Worm (Caenorhabditis elegans) whole organism, L1 larva: ENCODE results near the gene daf-12.

ENCODE experiments used
- C04F5.9 ChIP-seq: sonication (generic microtip); optimal IDR thresholded peaks from 2 replicates; lab custom pipeline; 2016; ENCODE audit warnings: missing genetic modification characterization, missing compliant biosample characterization
- C16A3.4 ChIP-seq: fragments of 150-350 bp; optimal IDR thresholded peaks from 2 replicates; lab custom pipeline; 2014; ENCODE audit warnings: missing biosample characterization, missing genetic modification characterization
- C34B4.2 ChIP-seq: sonication (generic microtip); optimal IDR thresholded peaks from 2 replicates; lab custom pipeline; 2017; ENCODE audit warnings: mild to moderate bottlenecking, missing genetic modification characterization, missing compliant biosample characterization
- Y116A8C.19 ChIP-seq: sonication (generic microtip); optimal IDR thresholded peaks from 2 replicates; lab custom pipeline; 2016; ENCODE audit warnings: missing compliant biosample characterization, missing genetic modification characterization, borderline replicate concordance
- ama-1 ChIP-seq: fragments of 150-350 bp; optimal IDR thresholded peaks from 2 replicates; lab custom pipeline; 2014
- ceh-63 ChIP-seq: fragments of 200-800 bp; sonication (Bioruptor generic); optimal IDR thresholded peaks from 2 replicates; lab custom pipeline; 2018; ENCODE audit warnings: mild to moderate bottlenecking, missing genetic modification characterization, missing compliant biosample characterization
- ceh-82 ChIP-seq, 3 experiments: fragments of 150-350 bp in 1 of 3; sonication (generic microtip) in 2 of 3; optimal IDR thresholded peaks; 2 replicates each; lab custom pipeline; 2014 to 2017; ENCODE audit warnings: missing biosample characterization in 3 of 3, missing genetic modification characterization in 3 of 3
- dpl-1 ChIP-seq, 3 experiments: fragments of 150-350 bp in 2 of 3; sonication (generic microtip) in 1 of 3; optimal IDR thresholded peaks; 2 replicates each; lab custom pipeline; 2014 to 2017; ENCODE audit warnings: missing biosample characterization in 3 of 3, missing genetic modification characterization in 3 of 3, missing genetic modification reagents in 3 of 3
- dsc-1 ChIP-seq: sonication (generic microtip); optimal IDR thresholded peaks from 2 replicates; lab custom pipeline; 2016; ENCODE audit warnings: mild to moderate bottlenecking, missing genetic modification characterization, missing compliant biosample characterization
- efl-1 ChIP-seq, 4 experiments: fragments of 150-350 bp; optimal IDR thresholded peaks in 3 of 4; peaks in 1 of 4; 1 replicate in 1 of 4; 2 replicates in 3 of 4; lab custom pipeline; 2014; ENCODE audit warnings: missing biosample characterization in 2 of 4, missing genetic modification characterization in 2 of 4, missing genetic modification reagents in 2 of 4
- efl-3 ChIP-seq: fragments of 200-800 bp; sonication (Bioruptor generic); optimal IDR thresholded peaks from 2 replicates; lab custom pipeline; 2018; ENCODE audit warnings: mild to moderate bottlenecking, missing genetic modification characterization, missing compliant biosample characterization
- ets-5 ChIP-seq: fragments of 200-800 bp; sonication (Bioruptor generic); IDR thresholded peaks from 2 replicates; pipeline ENCODE4 v1.3.6; 2022; ENCODE audit warnings: missing genetic modification characterization, missing compliant biosample characterization
- fkh-10 ChIP-seq: sonication (generic microtip); optimal IDR thresholded peaks from 2 replicates; lab custom pipeline; 2017; ENCODE audit warnings: missing biosample characterization, missing genetic modification reagents, missing genetic modification characterization
- fkh-4 ChIP-seq: sonication (generic microtip); optimal IDR thresholded peaks from 2 replicates; lab custom pipeline; 2016; ENCODE audit warnings: missing compliant biosample characterization, missing genetic modification characterization, borderline replicate concordance
- fkh-8 ChIP-seq: sonication (generic microtip); optimal IDR thresholded peaks from 2 replicates; lab custom pipeline; 2016; ENCODE audit warnings: mild to moderate bottlenecking, missing genetic modification characterization, missing compliant biosample characterization
- irx-1 ChIP-seq: sonication (generic microtip); optimal IDR thresholded peaks from 2 replicates; lab custom pipeline; 2016; ENCODE audit warnings: missing genetic modification characterization, missing compliant biosample characterization
- isw-1 ChIP-seq: fragments of 200-800 bp; sonication (Bioruptor generic); IDR thresholded peaks from 2 replicates; pipeline ENCODE4 v1.3.6; 2022; ENCODE audit warnings: missing genetic modification characterization, missing compliant biosample characterization
- jun-1 ChIP-seq: fragments of 150-350 bp; optimal IDR thresholded peaks from 2 replicates; lab custom pipeline; 2014; ENCODE audit warnings: missing biosample characterization, missing genetic modification reagents, missing genetic modification characterization
- lin-14 ChIP-seq: fragments of 200-800 bp; sonication (Bioruptor generic); optimal IDR thresholded peaks from 2 replicates; lab custom pipeline; 2018; ENCODE audit warnings: mild to moderate bottlenecking, missing genetic modification characterization, moderate library complexity, missing compliant biosample characterization
- lin-15B ChIP-seq: fragments of 150-350 bp; sonication (generic microtip); optimal IDR thresholded peaks from 3 replicates; lab custom pipeline; 2014; ENCODE audit warnings: missing biosample characterization, missing genetic modification characterization
- lin-35 ChIP-seq, 2 experiments: fragments of 150-350 bp; optimal IDR thresholded peaks; 2 replicates each; lab custom pipeline; 2014; ENCODE audit warnings: missing biosample characterization in 2 of 2, missing genetic modification characterization in 2 of 2, missing genetic modification reagents in 2 of 2
- mep-1 ChIP-seq: fragments of 150-350 bp; optimal IDR thresholded peaks from 2 replicates; lab custom pipeline; 2014; ENCODE audit warnings: missing biosample characterization, missing genetic modification characterization
- nhr-11 ChIP-seq: fragments of 150-350 bp; optimal IDR thresholded peaks from 2 replicates; lab custom pipeline; 2014; ENCODE audit warnings: missing biosample characterization, missing genetic modification characterization
- nhr-12 ChIP-seq: sonication (generic microtip); optimal IDR thresholded peaks from 2 replicates; lab custom pipeline; 2017; ENCODE audit warnings: missing biosample characterization, missing genetic modification characterization
- nhr-20 ChIP-seq: sonication (generic microtip); optimal IDR thresholded peaks from 2 replicates; lab custom pipeline; 2016; ENCODE audit warnings: mild to moderate bottlenecking, missing genetic modification characterization, missing compliant biosample characterization
- nhr-237 ChIP-seq: fragments of 150-350 bp; optimal IDR thresholded peaks from 2 replicates; lab custom pipeline; 2014; ENCODE audit warnings: missing biosample characterization, missing genetic modification characterization
- nhr-28 ChIP-seq: fragments of 150-350 bp; optimal IDR thresholded peaks from 2 replicates; lab custom pipeline; 2014; ENCODE audit warnings: missing biosample characterization, missing genetic modification characterization
- nhr-47 ChIP-seq: sonication (generic microtip); optimal IDR thresholded peaks from 2 replicates; lab custom pipeline; 2016; ENCODE audit warnings: mild to moderate bottlenecking, missing genetic modification characterization, moderate library complexity, missing compliant biosample characterization
- nhr-71 ChIP-seq: sonication (generic microtip); optimal IDR thresholded peaks from 2 replicates; lab custom pipeline; 2016; ENCODE audit warnings: mild to moderate bottlenecking, missing genetic modification characterization, moderate library complexity, missing compliant biosample characterization
- nhr-76 ChIP-seq: sonication (generic microtip); optimal IDR thresholded peaks from 2 replicates; lab custom pipeline; 2017; ENCODE audit warnings: missing biosample characterization, missing genetic modification characterization
- nhr-77 ChIP-seq: fragments of 150-350 bp; optimal IDR thresholded peaks from 2 replicates; lab custom pipeline; 2014; ENCODE audit warnings: missing biosample characterization, missing genetic modification characterization
- nhr-85 ChIP-seq: sonication (generic microtip); peaks from one replicate; lab custom pipeline; 2016; ENCODE audit warnings: missing genetic modification characterization, inconsistent platforms, missing compliant biosample characterization
- nhr-90 ChIP-seq: sonication (generic microtip); optimal IDR thresholded peaks from 2 replicates; lab custom pipeline; 2016; ENCODE audit warnings: mild to moderate bottlenecking, missing genetic modification characterization, missing compliant biosample characterization; ENCODE audit not compliant: poor library complexity
- pax-3 ChIP-seq: fragments of 200-800 bp; sonication (Bioruptor generic); optimal IDR thresholded peaks from 2 replicates; lab custom pipeline; 2018; ENCODE audit warnings: mild to moderate bottlenecking, missing genetic modification characterization, moderate library complexity, missing compliant biosample characterization
- skn-1 ChIP-seq: fragments of 150-350 bp; optimal IDR thresholded peaks from 2 replicates; lab custom pipeline; 2014; ENCODE audit warnings: missing biosample characterization, missing genetic modification characterization
- sox-4 ChIP-seq: sonication (generic microtip); optimal IDR thresholded peaks from 2 replicates; lab custom pipeline; 2016; ENCODE audit warnings: missing genetic modification characterization, missing compliant biosample characterization
- sptf-1 ChIP-seq: fragments of 150-350 bp; optimal IDR thresholded peaks from 2 replicates; lab custom pipeline; 2014; ENCODE audit warnings: missing biosample characterization, missing genetic modification characterization
- swsn-7 ChIP-seq: sonication (generic microtip); optimal IDR thresholded peaks from 2 replicates; lab custom pipeline; 2016; ENCODE audit warnings: missing genetic modification characterization, missing compliant biosample characterization
- tbx-2 ChIP-seq: sonication (generic microtip); optimal IDR thresholded peaks from 2 replicates; lab custom pipeline; 2016; ENCODE audit warnings: missing genetic modification characterization, missing compliant biosample characterization
- unc-62 ChIP-seq: fragments of 150-350 bp; optimal IDR thresholded peaks from 2 replicates; lab custom pipeline; 2014; ENCODE audit warnings: missing biosample characterization, missing genetic modification reagents, missing genetic modification characterization
- unc-86 ChIP-seq: sonication (generic microtip); optimal IDR thresholded peaks from 2 replicates; lab custom pipeline; 2016; ENCODE audit warnings: missing genetic modification characterization, missing compliant biosample characterization
- unc-98 ChIP-seq: fragments of 200-800 bp; sonication (Bioruptor generic); IDR thresholded peaks from 2 replicates; pipeline ENCODE4 v1.3.6; 2022; ENCODE audit warnings: missing genetic modification characterization, missing compliant biosample characterization
- vab-15 ChIP-seq: sonication (generic microtip); optimal IDR thresholded peaks from 2 replicates; lab custom pipeline; 2017; ENCODE audit warnings: missing genotype, mild to moderate bottlenecking, missing genetic modification characterization, missing compliant biosample characterization
- xbp-1 ChIP-seq: sonication (generic microtip); optimal IDR thresholded peaks from 2 replicates; lab custom pipeline; 2016; ENCODE audit warnings: missing genetic modification characterization, missing compliant biosample characterization
- zag-1 ChIP-seq: fragments of 150-350 bp; optimal IDR thresholded peaks from 2 replicates; lab custom pipeline; 2014; ENCODE audit warnings: missing biosample characterization, missing genetic modification characterization
- zip-4 ChIP-seq: fragments of 200-800 bp; sonication (Bioruptor generic); optimal IDR thresholded peaks from 2 replicates; lab custom pipeline; 2018; ENCODE audit warnings: mild to moderate bottlenecking, missing genetic modification characterization, moderate library complexity, missing compliant biosample characterization
- ztf-4 ChIP-seq: fragments of 150-350 bp; optimal IDR thresholded peaks from 2 replicates; lab custom pipeline; 2014; ENCODE audit warnings: missing biosample characterization, missing genetic modification characterization

Gene daf-12

ce11 chrX:10674199-10674598 lies 38.5 kb downstream of the daf-12 start, which contains the start of gene F13E6.2:
Gene F13E6.2, minus strand, starts transcription at chrX:10674299.
- TF ChIP-seq C04F5.9 = no peak
- no peak for TF ChIP-seq nhr-11 (tag; lab: Kevin White, UChicago)
- no peak for TF ChIP-seq mep-1 (tag; lab: Kevin White, UChicago)
- TF ChIP-seq nhr-28 (tag; lab: Kevin White, UChicago) = no peak
- TF ChIP-seq unc-62 (GFP tag; lab: Kevin White, UChicago) = no peak
- TF ChIP-seq nhr-76 (tag; lab: Kevin White, UChicago) = no peak
- TF ChIP-seq nhr-237 (tag; lab: Kevin White, UChicago) = no peak
- TF ChIP-seq lin-35 (GFP tag; optimal IDR thresholded peaks at IDR 0.05; lab: Kevin White, UChicago) = no peak
- TF ChIP-seq ceh-63 = no peak
- TF ChIP-seq irx-1 (tag; lab: Kevin White, UChicago) = no peak
- TF ChIP-seq dsc-1 (tag; lab: Kevin White, UChicago) = no peak
- TF ChIP-seq fkh-10 (GFP tag; lab: Kevin White, UChicago) = no peak
- TF ChIP-seq fkh-4 (tag; lab: Kevin White, UChicago) = no peak
- no peak for TF ChIP-seq pax-3
- no peak for TF ChIP-seq unc-86
- TF ChIP-seq ama-1 (lab: Kevin White, UChicago) = no peak
- no peak for TF ChIP-seq jun-1 (tag; lab: Kevin White, UChicago)
- TF ChIP-seq nhr-71 = no peak
- no peak for TF ChIP-seq C16A3.4

- TF ChIP-seq nhr-71 = peak; percentile 55
- no peak for TF ChIP-seq unc-62 (GFP tag; lab: Kevin White, UChicago)
- TF ChIP-seq dpl-1 (GFP tag; optimal IDR thresholded peaks at IDR 0.05; lab: Kevin White, UChicago) = no peak
- peak; percentile 20 for TF ChIP-seq lin-14 (GFP tag; lab: Kevin White, UChicago)
- peak; percentile 8 for TF ChIP-seq ama-1 (lab: Kevin White, UChicago)
- TF ChIP-seq fkh-8 = peak; percentile 70
- no peak for TF ChIP-seq efl-1 (optimal IDR thresholded peaks at IDR 0.05; lab: Kevin White, UChicago)
- TF ChIP-seq efl-1 (GFP tag; optimal IDR thresholded peaks at IDR 0.05 in 1 of 2; lab: Kevin White, UChicago) = peak in 1 of 2 experiments; percentile 37
- peak; percentile 28 for TF ChIP-seq ztf-4 (tag; lab: Kevin White, UChicago)
- peak; percentile 37 for TF ChIP-seq nhr-47 (tag; lab: Kevin White, UChicago)
These were observed 39.7 kb downstream of the daf-12 start for ce11 chrX:10675376-10675775.

- no peak for TF ChIP-seq ceh-82 (tag; optimal IDR thresholded peaks at IDR 0.05; lab: Kevin White, UChicago)
- no peak for TF ChIP-seq tbx-2 (tag; lab: Kevin White, UChicago)
- peak; percentile 70 for TF ChIP-seq nhr-85 (tag; lab: Kevin White, UChicago)
- TF ChIP-seq lin-15B = no peak
- TF ChIP-seq zag-1 (tag; lab: Kevin White, UChicago) = no peak
These were observed 40.2 kb downstream of the daf-12 start for ce11 chrX:10675952-10676351.

DNA sequence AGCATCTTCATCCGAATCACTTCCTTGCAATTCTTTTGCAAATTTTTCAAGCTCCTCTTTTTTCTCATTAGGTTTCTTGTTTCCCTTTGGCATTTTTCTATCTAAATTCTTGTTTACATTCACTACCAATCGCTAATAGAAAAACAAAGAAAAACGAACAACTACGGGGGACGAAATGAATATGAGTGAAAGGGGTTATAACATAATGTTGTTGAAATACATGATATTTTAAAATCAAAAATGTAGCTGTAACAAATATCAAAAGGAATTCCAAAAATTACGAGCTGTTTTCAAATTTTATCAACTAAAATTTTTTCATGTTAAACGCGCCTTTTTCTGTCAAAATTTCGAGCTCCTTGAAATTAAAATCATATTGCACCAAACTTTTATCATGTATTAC lies 41.3 kb downstream of the daf-12 start, which contains the start of gene F13E6.1:
Gene F13E6.1 (minus strand): TSS at position 101 of the 400 bp plus-strand sequence.
- no peak for TF ChIP-seq isw-1
- no peak for TF ChIP-seq vab-15 (tag; lab: Kevin White, UChicago)
- TF ChIP-seq mep-1 (tag; lab: Kevin White, UChicago) = no peak
- no peak for TF ChIP-seq lin-15B
- TF ChIP-seq nhr-28 (tag; lab: Kevin White, UChicago) = no peak
- TF ChIP-seq sox-4 (tag; lab: Kevin White, UChicago) = no peak
- no peak for TF ChIP-seq ceh-63

DNA sequence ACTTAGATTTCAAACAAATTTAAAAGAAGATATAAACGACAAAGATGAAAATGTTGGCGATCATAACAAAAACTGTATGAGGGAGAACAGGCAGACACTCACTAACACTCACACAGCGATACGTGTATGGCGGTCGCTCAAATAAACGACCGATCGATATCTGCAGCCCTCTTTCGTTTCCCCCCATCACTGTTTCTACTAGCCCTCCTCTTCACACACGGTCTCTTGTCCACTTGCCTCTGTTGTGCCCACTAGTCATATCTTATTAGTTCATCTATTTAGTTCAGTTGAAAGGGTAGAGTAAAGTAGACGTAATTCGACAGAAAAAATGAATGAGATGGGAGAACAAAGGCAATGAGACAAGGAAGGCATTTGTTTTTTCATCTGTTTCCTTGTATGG lies 41.8 kb downstream of the daf-12 start:
- TF ChIP-seq swsn-7 (tag; lab: Kevin White, UChicago) (peak; percentile 51), nhr-77 (tag; lab: Kevin White, UChicago) (no peak), sptf-1 (no peak), lin-35 (GFP tag; optimal IDR thresholded peaks at IDR 0.05; lab: Kevin White, UChicago) (peak; percentile 36 to 49), zip-4 (GFP tag; lab: Kevin White, UChicago) (no peak), Y116A8C.19 (tag; lab: Kevin White, UChicago) (no peak), nhr-85 (tag; lab: Kevin White, UChicago) (peak; percentile 93), nhr-90 (tag; lab: Kevin White, UChicago) (peak; percentile 56), unc-98 (GFP tag; lab: Robert Waterston, UW) (no peak), nhr-20 (tag; lab: Kevin White, UChicago) (peak; percentile 81), nhr-12 (tag; lab: Kevin White, UChicago) (no peak), ets-5 (GFP tag; lab: Robert Waterston, UW) (no peak), skn-1 (no peak), C16A3.4 (peak; percentile 48), xbp-1 (tag; lab: Kevin White, UChicago) (peak; percentile 56), jun-1 (tag; lab: Kevin White, UChicago) (no peak), efl-3 (GFP tag; lab: Kevin White, UChicago) (no peak), C34B4.2 (tag; lab: Kevin White, UChicago) (no peak)
